Worm (Caenorhabditis elegans): ENCODE results near the gene F08F1.4.

ce11 chrX:8460958-8461357 lies 47.7 kb downstream of the F08F1.4 start:
- TF ChIP-seq aly-2 (tag; optimal IDR thresholded peaks at IDR 0.05) (no peak), elt-3 (tag; optimal IDR thresholded peaks at IDR 0.05) (no peak)

Measured in whole organism, L2 larva.